Fruit fly (Drosophila melanogaster): ENCODE data around the gene CG32548.

DNA sequence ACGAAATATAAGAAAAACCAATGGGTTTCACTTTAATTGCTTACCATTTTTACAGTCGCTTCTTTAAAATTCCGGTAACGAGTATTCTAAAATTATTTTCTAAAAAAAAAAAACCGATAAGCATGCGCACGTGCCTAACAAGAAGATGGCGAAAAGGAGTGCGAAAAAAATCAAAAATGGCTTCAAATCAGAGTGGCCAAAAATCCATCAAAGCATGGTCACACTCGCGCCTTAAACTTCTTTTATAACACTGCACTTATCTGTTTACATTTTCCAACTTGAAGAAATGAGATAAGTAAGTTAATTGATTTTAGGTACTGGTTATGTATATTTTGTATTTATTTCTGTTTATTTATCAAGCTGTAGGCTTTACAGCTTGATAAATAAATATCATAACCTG lies 19.9 kb upstream of the CG32548 start, which contains the start of gene CG43843:
- no peak for TF ChIP-seq CG9948 (tag; optimal IDR thresholded peaks at IDR 0.05)
- no peak for TF ChIP-seq Snoo (tag; optimal IDR thresholded peaks at IDR 0.05)
- TF ChIP-seq CG15710 (tag; optimal IDR thresholded peaks at IDR 0.05): no peak
- TF ChIP-seq rn (GFP tag; IDR thresholded peaks at IDR 0.05): no peak
- TF ChIP-seq CG32121 (GFP tag; IDR thresholded peaks at IDR 0.05): no peak
- TF ChIP-seq Ets98B (GFP tag; IDR thresholded peaks at IDR 0.05): no peak
- TF ChIP-seq EcR (GFP tag; optimal IDR thresholded peaks at IDR 0.05): no peak
- TF ChIP-seq fd96Ca (GFP tag; IDR thresholded peaks at IDR 0.05): no peak
- no peak for TF ChIP-seq Pif1A (GFP tag; optimal IDR thresholded peaks at IDR 0.05)
- TF ChIP-seq CG34367 (tag; optimal IDR thresholded peaks at IDR 0.05): no peak
